Fruit fly (Drosophila melanogaster): ENCODE data around the gene Cp38.

Gene Cp38

DNA sequence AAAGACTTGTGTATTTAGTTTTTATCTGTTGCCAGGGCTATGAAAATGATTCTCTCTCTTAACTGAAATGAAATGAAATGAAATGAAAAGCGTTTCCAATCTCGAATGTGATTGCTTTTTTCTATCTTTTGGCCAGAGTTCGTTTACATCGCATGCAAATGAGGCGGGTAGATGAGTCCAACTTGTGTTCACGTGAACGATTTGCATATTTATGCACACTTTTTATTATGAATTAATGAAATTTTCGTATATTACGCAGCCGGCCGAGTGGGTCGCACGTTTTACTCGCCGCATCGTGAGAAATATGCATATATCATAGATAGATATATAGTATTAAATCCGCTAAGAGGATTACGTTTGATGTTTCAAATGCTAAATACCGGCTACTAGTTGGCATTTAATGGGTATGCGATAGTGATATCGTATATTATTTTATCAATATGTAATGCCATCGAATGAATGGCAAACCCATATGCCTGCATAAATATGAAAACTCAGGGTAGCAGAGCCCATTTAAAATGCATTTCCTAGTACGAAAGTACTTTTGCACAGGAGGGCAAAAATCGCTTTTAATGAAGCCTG lies 23.5 kb downstream of the Cp38 start:
- no peak for TF ChIP-seq CG32264 (GFP tag; optimal IDR thresholded peaks at IDR 0.05)
- TF ChIP-seq fru (GFP tag; optimal IDR thresholded peaks at IDR 0.05): no peak
- TF ChIP-seq N (GFP tag; optimal IDR thresholded peaks at IDR 0.05): no peak
- TF ChIP-seq foxo (GFP tag; optimal IDR thresholded peaks at IDR 0.05): no peak
- no peak for TF ChIP-seq rgr (GFP tag; optimal IDR thresholded peaks at IDR 0.05)

DNA sequence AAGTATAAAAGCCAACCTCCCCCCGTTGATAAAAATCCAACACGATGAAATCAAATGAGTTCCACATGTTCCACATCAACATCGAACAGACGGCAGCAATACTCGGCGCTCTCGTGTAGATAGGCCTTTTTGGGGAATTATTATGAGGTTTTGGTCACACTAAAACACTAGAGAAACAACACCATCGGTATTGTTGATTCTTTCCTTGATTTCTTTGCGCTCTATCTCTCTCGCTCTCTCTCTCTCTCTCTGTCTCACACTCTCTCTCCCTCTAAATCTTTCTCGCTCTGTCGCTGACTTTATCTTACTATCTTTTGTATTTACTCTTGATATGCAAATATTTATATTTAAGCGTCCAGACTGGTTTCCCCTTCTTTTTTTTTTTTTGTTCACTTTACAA lies 29.1 kb downstream of the Cp38 start:
- TF ChIP-seq Vsx2 (GFP tag; optimal IDR thresholded peaks at IDR 0.05; ENCODE audit: partially characterized antibody) (peak; percentile 68), dsf (GFP tag; optimal IDR thresholded peaks at IDR 0.05; ENCODE audit: borderline replicate concordance) (no peak), fru (GFP tag; optimal IDR thresholded peaks at IDR 0.05) (no peak)

DNA sequence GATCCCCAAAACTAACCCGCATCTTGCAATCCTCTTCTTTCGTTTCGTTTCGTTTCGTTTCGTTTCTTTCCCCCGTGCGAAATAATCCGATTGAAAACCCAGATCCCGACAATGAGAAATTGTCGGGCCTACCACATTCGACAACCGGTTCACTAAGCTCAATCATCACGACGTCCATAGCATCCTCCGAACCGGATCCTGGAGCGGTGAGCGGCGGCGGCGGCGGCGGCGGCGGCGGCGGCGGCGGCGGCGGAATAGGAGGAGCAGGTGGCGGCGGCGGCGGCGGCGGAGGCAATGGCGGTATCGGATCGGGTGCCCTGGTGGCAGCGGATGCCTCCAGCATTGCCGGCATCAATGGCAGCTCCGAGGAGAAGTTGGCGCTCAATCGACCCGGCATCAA lies 30.6 kb downstream of the Cp38 start:
- TF ChIP-seq h (GFP tag; optimal IDR thresholded peaks at IDR 0.05): no peak

DNA sequence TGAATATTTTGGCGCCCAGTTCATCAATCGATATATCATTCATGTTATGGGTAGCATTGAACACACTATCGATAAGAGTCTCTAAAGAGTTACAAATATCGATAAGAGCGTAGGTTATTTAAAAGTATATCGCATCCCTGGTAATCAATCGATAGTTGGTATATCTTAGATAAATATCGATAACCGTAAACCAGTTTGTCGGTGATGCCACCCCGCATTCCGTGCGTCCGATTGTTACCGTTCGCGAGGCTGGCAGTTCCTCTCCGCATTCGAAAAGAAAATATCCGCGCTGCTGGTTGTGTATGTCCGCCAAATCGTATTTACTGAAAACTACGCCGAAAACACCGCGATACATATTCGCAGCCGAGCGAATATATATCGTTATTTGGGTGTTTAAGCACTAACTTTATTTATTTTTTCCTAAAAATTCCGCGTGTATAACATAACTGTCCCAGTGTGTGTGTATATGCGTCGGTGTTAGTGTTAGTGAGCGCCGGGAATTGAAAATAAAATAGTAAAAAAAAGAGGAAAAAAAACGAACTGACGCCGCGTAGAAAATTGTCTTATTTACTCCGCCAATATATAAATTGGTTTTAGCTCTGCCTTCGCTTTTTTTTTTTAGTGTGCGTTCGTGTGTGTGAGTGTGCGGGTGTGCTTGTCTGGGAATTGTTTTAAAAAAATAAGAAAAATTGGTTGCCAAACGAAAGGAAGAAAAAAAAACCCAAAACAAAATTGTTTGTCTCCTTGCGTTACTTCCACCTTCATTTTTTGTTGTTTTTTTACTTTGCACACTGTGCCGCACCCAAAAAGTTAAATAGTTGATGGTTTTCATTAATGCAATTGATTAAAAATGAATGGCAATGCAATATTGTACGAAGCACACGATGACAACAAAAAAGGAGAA lies 35.7 kb downstream of the Cp38 start, which contains the start of gene Nrg:
Gene Nrg (plus strand): TSS at position 253 of the 904 bp plus-strand sequence.
- TF ChIP-seq br (GFP tag; optimal IDR thresholded peaks at IDR 0.05) (peak; percentile 31), GATAd (GFP tag; optimal IDR thresholded peaks at IDR 0.05) (no peak), lola (GFP tag; optimal IDR thresholded peaks at IDR 0.05) (no peak), Myc (optimal IDR thresholded peaks at IDR 0.05) (no peak), CrebA (GFP tag; optimal IDR thresholded peaks at IDR 0.05; ENCODE audit: borderline replicate concordance) (peak; percentile 17), CG9705 (GFP tag; optimal IDR thresholded peaks at IDR 0.05) (no peak), N (GFP tag; optimal IDR thresholded peaks at IDR 0.05) (no peak), dmrt93B (GFP tag; optimal IDR thresholded peaks at IDR 0.05) (no peak), Rel (GFP tag; optimal IDR thresholded peaks at IDR 0.05) (no peak), Rel (tag; optimal IDR thresholded peaks at IDR 0.05) (peak; percentile 42), Hr78 (GFP tag; optimal IDR thresholded peaks at IDR 0.05) (no peak), pan (optimal IDR thresholded peaks at IDR 0.05) (no peak), OdsH (GFP tag; optimal IDR thresholded peaks at IDR 0.05) (no peak), HLH106 (tag; optimal IDR thresholded peaks at IDR 0.05) (no peak), rgr (GFP tag; optimal IDR thresholded peaks at IDR 0.05) (peak; percentile 24), usp (GFP tag; optimal IDR thresholded peaks at IDR 0.05) (no peak), Jra (GFP tag; optimal IDR thresholded peaks at IDR 0.05) (peak; percentile 32), brk (GFP tag; optimal IDR thresholded peaks at IDR 0.05) (peak; percentile 64), foxo (GFP tag; optimal IDR thresholded peaks at IDR 0.05) (peak in 1 of 2 experiments; percentile 21), dsf (GFP tag; optimal IDR thresholded peaks at IDR 0.05; ENCODE audit: borderline replicate concordance) (no peak), ey (GFP tag; optimal IDR thresholded peaks at IDR 0.05) (peak; percentile 13), sv (GFP tag; optimal IDR thresholded peaks at IDR 0.05) (no peak), Mio (GFP tag; optimal IDR thresholded peaks at IDR 0.05) (no peak), sage (GFP tag; optimal IDR thresholded peaks at IDR 0.05) (no peak), h (GFP tag; optimal IDR thresholded peaks at IDR 0.05) (peak; percentile 8), Sp1 (GFP tag; optimal IDR thresholded peaks at IDR 0.05) (peak; percentile 27), tai (GFP tag; optimal IDR thresholded peaks at IDR 0.05) (no peak), Hr83 (GFP tag; optimal IDR thresholded peaks at IDR 0.05; ENCODE audit: poor library complexity, severe bottlenecking) (no peak), dl (GFP tag; optimal IDR thresholded peaks at IDR 0.05; ENCODE audit: insufficient read depth in 1 of 2, partially characterized antibody in 2 of 2) (no peak), Vsx2 (GFP tag; optimal IDR thresholded peaks at IDR 0.05; ENCODE audit: partially characterized antibody) (peak; percentile 89), CG32264 (GFP tag; optimal IDR thresholded peaks at IDR 0.05) (no peak), woc (GFP tag; optimal IDR thresholded peaks at IDR 0.05) (no peak), Hnf4 (GFP tag; optimal IDR thresholded peaks at IDR 0.05) (peak; percentile 28), Abd-B (GFP tag; optimal IDR thresholded peaks at IDR 0.05) (no peak), psq (GFP tag; optimal IDR thresholded peaks at IDR 0.05) (peak; percentile 5), Dfd (GFP tag; optimal IDR thresholded peaks at IDR 0.05) (peak; percentile 6), fru (GFP tag; optimal IDR thresholded peaks at IDR 0.05) (peak; percentile 41), Dif (GFP tag; optimal IDR thresholded peaks at IDR 0.05; ENCODE audit: partially characterized antibody) (no peak), jim (GFP tag; optimal IDR thresholded peaks at IDR 0.05) (no peak)

All from whole organism, wandering third instar larva.